Fruit fly (Drosophila melanogaster): ENCODE measurements around the gene dbr.

DNA sequence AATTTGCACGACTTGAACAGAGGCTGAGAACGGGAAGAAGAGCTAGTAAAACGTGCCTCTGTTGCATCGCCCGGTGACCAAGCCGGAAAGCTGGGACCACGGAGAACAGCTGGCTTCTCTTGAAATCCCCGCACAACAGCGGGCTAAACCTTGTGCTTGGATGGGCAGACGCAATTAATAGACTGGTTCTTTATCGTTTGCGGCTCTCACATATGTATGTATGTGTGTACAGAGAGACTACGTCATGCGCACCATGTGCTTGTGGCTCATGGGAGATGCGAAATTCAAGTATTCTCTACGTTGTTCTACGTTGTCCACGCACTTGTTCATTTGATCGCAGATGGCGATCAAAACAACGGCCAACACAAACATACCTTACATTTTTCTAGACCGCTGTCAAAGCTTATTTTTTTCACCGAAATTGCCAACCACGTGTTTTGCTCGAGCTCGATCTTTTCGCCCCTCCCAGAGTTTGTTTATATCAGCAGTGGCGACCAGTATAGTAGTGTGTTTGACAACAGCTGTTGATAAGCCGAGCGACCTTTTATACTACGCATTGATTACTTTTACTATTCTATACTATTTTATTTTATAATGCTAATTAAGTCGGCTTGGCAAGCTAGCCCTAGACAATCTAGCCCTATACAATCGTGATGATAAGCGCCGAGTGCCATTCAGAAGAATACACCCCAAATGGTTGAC is 43.0 kb downstream of the dbr start:
- TF ChIP-seq Crg-1 (GFP tag; optimal IDR thresholded peaks at IDR 0.05) (no peak), CG7045 (GFP tag; optimal IDR thresholded peaks at IDR 0.05) (no peak), CG14711 (tag; optimal IDR thresholded peaks at IDR 0.05) (no peak), CG7101 (tag; optimal IDR thresholded peaks at IDR 0.05) (no peak), Mnt (GFP tag; optimal IDR thresholded peaks at IDR 0.05) (peak; percentile 96), Hr96 (GFP tag; optimal IDR thresholded peaks at IDR 0.05) (no peak), toe (GFP tag; optimal IDR thresholded peaks at IDR 0.05) (no peak), CG12768 (GFP tag; optimal IDR thresholded peaks at IDR 0.05) (peak; percentile 39), cnc (optimal IDR thresholded peaks at IDR 0.05) (no peak)

Data from whole organism, adult.